Fruit fly (Drosophila melanogaster) whole organism: Measurements from ENCODE around the gene CG17597.

ENCODE experiments used
- CG8478 ChIP-seq: fragments of >200 bp; optimal IDR thresholded peaks from 2 replicates; lab custom pipeline; 2018; ENCODE audit warnings: inconsistent platforms
- Dll ChIP-seq: fragments of >200 bp; optimal IDR thresholded peaks from 2 replicates; lab custom pipeline; 2017
- pan ChIP-seq: fragments of >200 bp; optimal IDR thresholded peaks from 2 replicates; lab custom pipeline; 2017
- psq ChIP-seq: fragments of >200 bp; optimal IDR thresholded peaks from 2 replicates; lab custom pipeline; 2017
- usp ChIP-seq: fragments of >200 bp; optimal IDR thresholded peaks from 2 replicates; lab custom pipeline; 2017; ENCODE audit warnings: missing biosample characterization, missing genetic modification characterization, mixed read lengths

dm6 chr2L:18864981-18865380 lies 34.0 kb upstream of the CG17597 start:
- TF ChIP-seq CG8478 (lab: Kevin White, UChicago) (no peak), usp (no peak), pan (no peak), Dll (lab: Kevin White, UChicago) (no peak), psq (lab: Kevin White, UChicago) (no peak)
